Worm (Caenorhabditis elegans) whole organism, young adult: ENCODE data around the gene T21D12.7.

Source experiments
- B0336.3 ChIP-seq: fragments of 200-800 bp; sonication (Bioruptor generic); IDR thresholded peaks from 2 replicates; pipeline ENCODE4 v1.3.6; 2022; ENCODE audit warnings: missing genetic modification characterization, missing compliant biosample characterization
- D2030.7 ChIP-seq: fragments of 200-800 bp; sonication (Bioruptor generic); IDR thresholded peaks from 2 replicates; pipeline ENCODE4 v1.3.6; 2022; ENCODE audit warnings: missing genetic modification reagents, missing genetic modification characterization, missing compliant biosample characterization
- F10E7.11 ChIP-seq: sonication (generic microtip); optimal IDR thresholded peaks from 2 replicates; lab custom pipeline; 2017; ENCODE audit warnings: mild to moderate bottlenecking, missing genetic modification characterization, moderate library complexity, missing compliant biosample characterization
- F22D6.2 ChIP-seq: sonication (generic microtip); optimal IDR thresholded peaks from 2 replicates; lab custom pipeline; 2016; ENCODE audit warnings: mild to moderate bottlenecking, missing genetic modification characterization, missing compliant biosample characterization
- F23B12.7 ChIP-seq: sonication (generic microtip); optimal IDR thresholded peaks from 2 replicates; lab custom pipeline; 2017; ENCODE audit warnings: missing genetic modification characterization, mild to moderate bottlenecking, missing compliant biosample characterization, antibody characterized with exemption, moderate library complexity; ENCODE audit not compliant: insufficient read depth
- F49E8.2 ChIP-seq: sonication (generic microtip); optimal IDR thresholded peaks from 3 replicates; lab custom pipeline; 2017; ENCODE audit warnings: missing genetic modification characterization, mild to moderate bottlenecking, missing compliant biosample characterization, antibody characterized with exemption, moderate library complexity; ENCODE audit not compliant: insufficient read depth
- K12H6.12 ChIP-seq: fragments of 200-800 bp; sonication (Bioruptor generic); optimal IDR thresholded peaks from 2 replicates; lab custom pipeline; 2018; ENCODE audit warnings: mild to moderate bottlenecking, missing genetic modification characterization, missing compliant biosample characterization
- Y79H2A.3 ChIP-seq: fragments of 200-800 bp; sonication (Bioruptor generic); conservative IDR thresholded peaks from 2 replicates; pipeline ENCODE4 v1.3.6; 2022; ENCODE audit warnings: missing genetic modification reagents, missing genetic modification characterization, missing compliant biosample characterization
- ama-1 ChIP-seq, 3 experiments: fragments of 150-350 bp in 1 of 3; sonication (generic microtip) in 2 of 3; optimal IDR thresholded peaks; 2 replicates each; lab custom pipeline; 2014 to 2018; ENCODE audit warnings: missing biosample characterization in 2 of 3, missing genetic modification characterization in 2 of 3, missing genetic modification reagents in 2 of 3
- atf-7 ChIP-seq: sonication (generic microtip); optimal IDR thresholded peaks from 2 replicates; lab custom pipeline; 2017; ENCODE audit warnings: mild to moderate bottlenecking, missing genetic modification characterization, missing compliant biosample characterization
- athp-1 ChIP-seq: sonication (generic microtip); optimal IDR thresholded peaks from 2 replicates; lab custom pipeline; 2017; ENCODE audit warnings: mild to moderate bottlenecking, missing genetic modification characterization, missing compliant biosample characterization
- attf-5 ChIP-seq: fragments of 200-800 bp; sonication (Bioruptor generic); optimal IDR thresholded peaks from 2 replicates; lab custom pipeline; 2018; ENCODE audit warnings: mild to moderate bottlenecking, missing genetic modification characterization, missing compliant biosample characterization
- bed-2 ChIP-seq: fragments of 200-800 bp; sonication (Bioruptor generic); IDR thresholded peaks from 2 replicates; pipeline ENCODE4 v1.3.6; 2022; ENCODE audit warnings: missing genetic modification reagents, missing genetic modification characterization, missing compliant biosample characterization
- ceh-100 ChIP-seq: fragments of 200-800 bp; sonication (Bioruptor generic); IDR thresholded peaks from 2 replicates; pipeline ENCODE4 v1.3.6; 2022; ENCODE audit warnings: missing genetic modification reagents, missing genetic modification characterization, missing compliant biosample characterization
- ceh-27 ChIP-seq: fragments of 200-800 bp; sonication (Bioruptor generic); optimal IDR thresholded peaks from 2 replicates; lab custom pipeline; 2018; ENCODE audit warnings: mild to moderate bottlenecking, missing genetic modification characterization, moderate library complexity, missing compliant biosample characterization
- ceh-91 ChIP-seq: fragments of 200-800 bp; sonication (Bioruptor generic); IDR thresholded peaks from 2 replicates; pipeline ENCODE4 v1.3.6; 2022; ENCODE audit warnings: missing genetic modification reagents, missing genetic modification characterization, missing compliant biosample characterization
- die-1 ChIP-seq: sonication (generic microtip); optimal IDR thresholded peaks from 2 replicates; lab custom pipeline; 2016; ENCODE audit warnings: missing genotype, mild to moderate bottlenecking, missing genetic modification characterization, missing compliant biosample characterization
- dpl-1 ChIP-seq: fragments of 150-350 bp; optimal IDR thresholded peaks from 2 replicates; lab custom pipeline; 2014; ENCODE audit warnings: missing biosample characterization, missing genetic modification reagents, missing genetic modification characterization
- efl-1 ChIP-seq: fragments of 150-350 bp; optimal IDR thresholded peaks from 2 replicates; lab custom pipeline; 2014; ENCODE audit warnings: missing biosample characterization, missing genetic modification reagents, missing genetic modification characterization
- egl-18 ChIP-seq: fragments of 200-800 bp; sonication (Bioruptor generic); IDR thresholded peaks from 2 replicates; pipeline ENCODE4 v1.3.6; 2022; ENCODE audit warnings: missing genetic modification reagents, missing genetic modification characterization, missing compliant biosample characterization
- egl-44 ChIP-seq: fragments of 200-800 bp; sonication (Bioruptor generic); IDR thresholded peaks from 2 replicates; pipeline ENCODE4 v1.3.6; 2022; ENCODE audit warnings: missing genetic modification reagents, missing genetic modification characterization, missing compliant biosample characterization
- ekl-4 ChIP-seq: fragments of 200-800 bp; sonication (Bioruptor generic); IDR thresholded peaks from 2 replicates; pipeline ENCODE4 v1.3.6; 2022; ENCODE audit warnings: missing genetic modification reagents, missing genetic modification characterization, missing compliant biosample characterization
- ets-4 ChIP-seq: fragments of 200-800 bp; sonication (Bioruptor generic); optimal IDR thresholded peaks from 2 replicates; lab custom pipeline; 2018; ENCODE audit warnings: mild to moderate bottlenecking, missing genetic modification characterization, missing compliant biosample characterization
- gei-17 ChIP-seq: fragments of 200-800 bp; sonication (Bioruptor generic); optimal IDR thresholded peaks from 2 replicates; lab custom pipeline; 2018; ENCODE audit warnings: mild to moderate bottlenecking, missing genetic modification characterization, missing compliant biosample characterization
- hmg-1.2 ChIP-seq: fragments of 200-800 bp; sonication (Bioruptor generic); IDR thresholded peaks from 2 replicates; pipeline ENCODE4 v1.3.6; 2022; ENCODE audit warnings: missing genetic modification reagents, missing genetic modification characterization, missing compliant biosample characterization
- hmg-20 ChIP-seq: fragments of 200-800 bp; sonication (Bioruptor generic); IDR thresholded peaks from 2 replicates; pipeline ENCODE4 v1.3.6; 2022; ENCODE audit warnings: missing genetic modification reagents, missing genetic modification characterization, missing compliant biosample characterization
- lin-35 ChIP-seq, 3 experiments: fragments of 150-350 bp in 2 of 3; sonication (generic microtip) in 1 of 3; optimal IDR thresholded peaks; 2 replicates each; lab custom pipeline; 2014 to 2018; ENCODE audit warnings: missing biosample characterization in 3 of 3, missing genetic modification characterization in 3 of 3, missing genetic modification reagents in 3 of 3
- lin-40 ChIP-seq: sonication (generic microtip); optimal IDR thresholded peaks from 2 replicates; lab custom pipeline; 2016; ENCODE audit warnings: missing genetic modification characterization, mild to moderate bottlenecking, missing compliant biosample characterization, missing genotype, missing genetic modification reagents
- lin-54 ChIP-seq: fragments of 200-800 bp; sonication (Bioruptor generic); optimal IDR thresholded peaks from 2 replicates; lab custom pipeline; 2018; ENCODE audit warnings: mild to moderate bottlenecking, missing genetic modification characterization, missing compliant biosample characterization
- lsl-1 ChIP-seq: fragments of 200-800 bp; sonication (Bioruptor generic); optimal IDR thresholded peaks from 2 replicates; lab custom pipeline; 2018; ENCODE audit warnings: mild to moderate bottlenecking, missing genetic modification characterization, moderate library complexity, missing compliant biosample characterization
- madf-3 ChIP-seq: fragments of 200-800 bp; sonication (Bioruptor generic); IDR thresholded peaks from 2 replicates; pipeline ENCODE4 v1.3.6; 2022; ENCODE audit warnings: missing genetic modification reagents, missing genetic modification characterization, missing compliant biosample characterization
- madf-6 ChIP-seq: fragments of 200-800 bp; sonication (Bioruptor generic); IDR thresholded peaks from 2 replicates; pipeline ENCODE4 v1.3.6; 2022; ENCODE audit warnings: missing genetic modification reagents, missing genetic modification characterization, missing compliant biosample characterization
- mcd-1 ChIP-seq: fragments of 200-800 bp; sonication (Bioruptor generic); IDR thresholded peaks from 2 replicates; pipeline ENCODE4 v1.3.6; 2022; ENCODE audit warnings: missing genetic modification reagents, missing genetic modification characterization, missing compliant biosample characterization
- mxl-1 ChIP-seq: sonication (generic microtip); optimal IDR thresholded peaks from 2 replicates; lab custom pipeline; 2016; ENCODE audit warnings: missing genetic modification characterization, missing compliant biosample characterization
- nfya-1 ChIP-seq: sonication (generic microtip); optimal IDR thresholded peaks from 2 replicates; lab custom pipeline; 2017; ENCODE audit warnings: antibody characterized with exemption, missing compliant biosample characterization, missing genetic modification characterization, borderline replicate concordance; ENCODE audit not compliant: insufficient read depth
- nfyb-1 ChIP-seq: fragments of 200-800 bp; sonication (Bioruptor generic); IDR thresholded peaks from 2 replicates; pipeline ENCODE4 v1.3.6; 2022; ENCODE audit warnings: missing genetic modification reagents, missing genetic modification characterization, missing compliant biosample characterization
- pbrm-1 ChIP-seq: fragments of 200-800 bp; sonication (Bioruptor generic); IDR thresholded peaks from 2 replicates; pipeline ENCODE4 v1.3.6; 2022; ENCODE audit warnings: missing genetic modification reagents, missing genetic modification characterization, missing compliant biosample characterization
- rcor-1 ChIP-seq: fragments of 200-800 bp; sonication (Bioruptor generic); IDR thresholded peaks from 2 replicates; pipeline ENCODE4 v1.3.6; 2022; ENCODE audit warnings: missing genetic modification reagents, missing genetic modification characterization, missing compliant biosample characterization
- snpc-1.1 ChIP-seq: sonication (generic microtip); optimal IDR thresholded peaks from 2 replicates; lab custom pipeline; 2017; ENCODE audit warnings: missing genetic modification characterization, mild to moderate bottlenecking, missing compliant biosample characterization, antibody characterized with exemption, moderate library complexity, missing genotype, missing genetic modification reagents; ENCODE audit not compliant: insufficient read depth
- snpc-4 ChIP-seq, 5 experiments: fragments of 150-350 bp in 1 of 5; sonication (generic microtip) in 4 of 5; optimal IDR thresholded peaks; 2 replicates each; lab custom pipeline; 2014 to 2018; ENCODE audit warnings: missing genetic modification characterization in 5 of 5, missing biosample characterization in 3 of 5, antibody characterized with exemption in 2 of 5, mild to moderate bottlenecking in 2 of 5, missing compliant biosample characterization in 2 of 5, missing genotype in 2 of 5, moderate library complexity in 2 of 5, missing genetic modification reagents in 1 of 5
- tbp1 ChIP-seq: fragments of 200-800 bp; sonication (Bioruptor generic); optimal IDR thresholded peaks from 2 replicates; lab custom pipeline; 2018; ENCODE audit warnings: mild to moderate bottlenecking, missing genetic modification characterization, missing compliant biosample characterization
- tlf-1 ChIP-seq: fragments of 200-800 bp; sonication (Bioruptor generic); optimal IDR thresholded peaks from 2 replicates; lab custom pipeline; 2018; ENCODE audit warnings: mild to moderate bottlenecking, missing genetic modification characterization, missing compliant biosample characterization
- unc-62 ChIP-seq: fragments of 150-350 bp; optimal IDR thresholded peaks from 2 replicates; lab custom pipeline; 2014; ENCODE audit warnings: missing biosample characterization, missing genetic modification reagents, missing genetic modification characterization
- ztf-25 ChIP-seq: fragments of 200-800 bp; sonication (Bioruptor generic); IDR thresholded peaks from 2 replicates; pipeline ENCODE4 v1.3.6; 2022; ENCODE audit warnings: missing genetic modification reagents, missing genetic modification characterization, missing compliant biosample characterization
- ztf-28 ChIP-seq: fragments of 200-800 bp; sonication (Bioruptor generic); IDR thresholded peaks from 2 replicates; pipeline ENCODE4 v1.3.6; 2022; ENCODE audit warnings: missing genetic modification reagents, missing genetic modification characterization, missing compliant biosample characterization

The T21D12.7 gene

ce11 chrIV:255379-255857, 35.8 kb downstream of the T21D12.7 start, which contains the start of gene rcat-1:
Gene rcat-1 (minus strand): TSS chrIV:255429.
- peak; percentile 47 for TF ChIP-seq unc-62 (GFP tag; lab: Kevin White, UChicago)
- TF ChIP-seq hmg-1.2 (GFP tag; lab: Robert Waterston, UW): peak; percentile 13; the same call in 1 of the 2 replicates
- TF ChIP-seq ztf-28 (GFP tag; lab: Robert Waterston, UW): no peak
- no peak; the same call in 1 of the 2 replicates for TF ChIP-seq pbrm-1 (GFP tag; lab: Robert Waterston, UW)
- no peak for TF ChIP-seq mxl-1
- TF ChIP-seq ceh-100 (GFP tag; lab: Robert Waterston, UW): peak; percentile 16; the same call in 1 of the 2 replicates
- no peak for TF ChIP-seq lsl-1 (GFP tag; lab: Kevin White, UChicago)
- no peak for TF ChIP-seq ztf-25 (GFP tag; lab: Robert Waterston, UW)
- no peak for TF ChIP-seq F10E7.11
- no peak for TF ChIP-seq egl-44 (GFP tag; lab: Robert Waterston, UW)
- no peak for TF ChIP-seq ets-4 (GFP tag; lab: Kevin White, UChicago)
- peak; percentile 99 for TF ChIP-seq madf-3
- TF ChIP-seq F23B12.7 (tag; lab: Kevin White, UChicago): peak; percentile 48
- no peak for TF ChIP-seq hmg-20 (GFP tag; lab: Robert Waterston, UW)
- TF ChIP-seq lin-54 (GFP tag; lab: Kevin White, UChicago): peak; percentile 89
- peak; percentile 30 for TF ChIP-seq ceh-27 (GFP tag; lab: Kevin White, UChicago)
- TF ChIP-seq rcor-1 (GFP tag; lab: Robert Waterston, UW): peak; percentile 17; the same call in 1 of the 2 replicates
- no peak for TF ChIP-seq bed-2 (GFP tag; lab: Robert Waterston, UW)
- no peak for TF ChIP-seq atf-7 (tag; lab: Kevin White, UChicago)
- no peak for TF ChIP-seq egl-18
- TF ChIP-seq athp-1 (tag; lab: Kevin White, UChicago): peak; percentile 23
- peak; percentile 5 for TF ChIP-seq F49E8.2 (tag; lab: Kevin White, UChicago)
- TF ChIP-seq tbp1 (GFP tag; lab: Kevin White, UChicago): peak; percentile 3
- TF ChIP-seq D2030.7 (GFP tag; lab: Robert Waterston, UW): peak; percentile 77
- peak; percentile 71 for TF ChIP-seq dpl-1
- no peak for TF ChIP-seq K12H6.12
- TF ChIP-seq B0336.3 (GFP tag; lab: Robert Waterston, UW): no peak
- peak; percentile 68 for TF ChIP-seq ekl-4 (GFP tag; lab: Robert Waterston, UW)
- TF ChIP-seq efl-1 (GFP tag; lab: Kevin White, UChicago): peak; percentile 75
- TF ChIP-seq nfya-1: no peak
- TF ChIP-seq attf-5 (GFP tag; lab: Kevin White, UChicago): peak; percentile 77
- no peak for TF ChIP-seq die-1
- 0 out of 2 replicates have a peak, but pooled peaks have one; percentile 44 for TF ChIP-seq ceh-91 (GFP tag; lab: Robert Waterston, UW)
- peak; percentile 90 for TF ChIP-seq mcd-1 (GFP tag; lab: Robert Waterston, UW)
- TF ChIP-seq nfyb-1 (GFP tag; lab: Robert Waterston, UW): peak; percentile 47; the same call in 1 of the 2 replicates
- TF ChIP-seq tlf-1 (GFP tag; lab: Kevin White, UChicago): no peak
- TF ChIP-seq lin-40 (tag; lab: Kevin White, UChicago): peak; percentile 28
- peak in 1 of 3 experiments; percentile 82 for TF ChIP-seq lin-35 (GFP tag; optimal IDR thresholded peaks at IDR 0.05; lab: Kevin White, UChicago)
- no peak for TF ChIP-seq snpc-1.1
- TF ChIP-seq ama-1 (optimal IDR thresholded peaks at IDR 0.05; lab: Kevin White, UChicago): no peak
- no peak for TF ChIP-seq ama-1 (GFP tag; optimal IDR thresholded peaks at IDR 0.05; lab: Kevin White, UChicago)
- no peak for TF ChIP-seq Y79H2A.3 (GFP tag; lab: Robert Waterston, UW)
- TF ChIP-seq snpc-4 (GFP tag; optimal IDR thresholded peaks at IDR 0.05; lab: Kevin White, UChicago): no peak
- TF ChIP-seq snpc-4 (tag; optimal IDR thresholded peaks at IDR 0.05; lab: Kevin White, UChicago): peak in 1 of 4 experiments; percentile 45
- TF ChIP-seq F22D6.2 (tag; lab: Kevin White, UChicago): no peak
- TF ChIP-seq madf-6: no peak
- TF ChIP-seq gei-17: no peak
